Worm (Caenorhabditis elegans) whole organism, mixed stage, embryonic: ENCODE data around the gene pcp-1.

Experiments
- M03D4.4 ChIP-seq: sonication (generic microtip); optimal IDR thresholded peaks from 2 replicates; lab custom pipeline; 2017; ENCODE audit warnings: mild to moderate bottlenecking, missing genetic modification characterization, missing compliant biosample characterization
- bed-3 ChIP-seq: fragments of 200-800 bp; sonication (Bioruptor generic); optimal IDR thresholded peaks from 3 replicates; lab custom pipeline; 2018; ENCODE audit warnings: mild to moderate bottlenecking, missing genetic modification characterization, moderate library complexity, missing compliant biosample characterization
- blmp-1 ChIP-seq: fragments of 150-350 bp; optimal IDR thresholded peaks from 2 replicates; lab custom pipeline; 2014; ENCODE audit warnings: missing biosample characterization, missing genetic modification characterization
- ceh-43 ChIP-seq: fragments of 200-800 bp; sonication (Bioruptor generic); optimal IDR thresholded peaks from 2 replicates; lab custom pipeline; 2018; ENCODE audit warnings: mild to moderate bottlenecking, missing genetic modification characterization, moderate library complexity, missing compliant biosample characterization
- ceh-83 ChIP-seq: fragments of 200-800 bp; sonication (Bioruptor generic); optimal IDR thresholded peaks from 2 replicates; lab custom pipeline; 2018; ENCODE audit warnings: mild to moderate bottlenecking, missing genetic modification characterization, missing compliant biosample characterization
- ces-1 ChIP-seq: fragments of 150-350 bp; optimal IDR thresholded peaks from 2 replicates; lab custom pipeline; 2014; ENCODE audit warnings: missing biosample characterization, missing genetic modification reagents, missing genetic modification characterization
- cnd-1 ChIP-seq: fragments of 200-800 bp; sonication (Bioruptor generic); optimal IDR thresholded peaks from 2 replicates; lab custom pipeline; 2018; ENCODE audit warnings: mild to moderate bottlenecking, missing genetic modification characterization, missing compliant biosample characterization
- drap-1 ChIP-seq: fragments of 200-800 bp; sonication (Bioruptor generic); optimal IDR thresholded peaks from 3 replicates; lab custom pipeline; 2018; ENCODE audit warnings: mild to moderate bottlenecking, missing genetic modification characterization, missing compliant biosample characterization
- elt-1 ChIP-seq: sonication (generic microtip); optimal IDR thresholded peaks from 2 replicates; lab custom pipeline; 2017; ENCODE audit warnings: missing genetic modification characterization, mild to moderate bottlenecking, missing compliant biosample characterization, antibody characterized with exemption, moderate library complexity, borderline replicate concordance; ENCODE audit not compliant: insufficient read depth
- elt-3 ChIP-seq: fragments of 150-350 bp; optimal IDR thresholded peaks from 2 replicates; lab custom pipeline; 2014; ENCODE audit warnings: missing biosample characterization, missing genetic modification characterization
- hlh-1 ChIP-seq: fragments of 150-350 bp; optimal IDR thresholded peaks from 2 replicates; lab custom pipeline; 2014; ENCODE audit warnings: missing biosample characterization, missing genetic modification reagents, missing genetic modification characterization
- lin-13 ChIP-seq: fragments of 150-350 bp; optimal IDR thresholded peaks from 2 replicates; lab custom pipeline; 2014; ENCODE audit warnings: missing biosample characterization, missing genetic modification characterization
- lin-32 ChIP-seq: fragments of 200-800 bp; sonication (Bioruptor generic); optimal IDR thresholded peaks from 2 replicates; lab custom pipeline; 2018; ENCODE audit warnings: mild to moderate bottlenecking, missing genetic modification characterization, missing compliant biosample characterization
- lsy-2 ChIP-seq: fragments of 150-350 bp; optimal IDR thresholded peaks from 2 replicates; lab custom pipeline; 2014; ENCODE audit warnings: missing biosample characterization, missing genetic modification characterization
- mab-5 ChIP-seq: fragments of 150-350 bp; optimal IDR thresholded peaks from 2 replicates; lab custom pipeline; 2014; ENCODE audit warnings: missing biosample characterization, missing genetic modification characterization
- mep-1 ChIP-seq: fragments of 150-350 bp; optimal IDR thresholded peaks from 2 replicates; lab custom pipeline; 2017; ENCODE audit warnings: missing biosample characterization, missing genetic modification reagents, missing genetic modification characterization, inconsistent platforms
- mls-2 ChIP-seq: sonication (generic microtip); optimal IDR thresholded peaks from 2 replicates; lab custom pipeline; 2016; ENCODE audit warnings: mild to moderate bottlenecking, missing genetic modification characterization, moderate library complexity, missing compliant biosample characterization
- nhr-12 ChIP-seq: fragments of 150-350 bp; optimal IDR thresholded peaks from 2 replicates; lab custom pipeline; 2014; ENCODE audit warnings: missing biosample characterization, missing genetic modification characterization
- nhr-2 ChIP-seq: fragments of 150-350 bp; optimal IDR thresholded peaks from 2 replicates; lab custom pipeline; 2014; ENCODE audit warnings: missing biosample characterization, missing genetic modification characterization
- nhr-237 ChIP-seq: fragments of 150-350 bp; optimal IDR thresholded peaks from 2 replicates; lab custom pipeline; 2014; ENCODE audit warnings: missing biosample characterization, missing genetic modification characterization
- nhr-28 ChIP-seq: fragments of 150-350 bp; optimal IDR thresholded peaks from 2 replicates; lab custom pipeline; 2014; ENCODE audit warnings: missing biosample characterization, missing genetic modification characterization
- nhr-76 ChIP-seq: sonication (generic microtip); optimal IDR thresholded peaks from 2 replicates; lab custom pipeline; 2017; ENCODE audit warnings: missing biosample characterization, missing genetic modification characterization
- pha-4 ChIP-seq: fragments of 150-350 bp; optimal IDR thresholded peaks from 2 replicates; lab custom pipeline; 2018; ENCODE audit warnings: missing biosample characterization, missing genetic modification reagents, missing genetic modification characterization
- sem-2 ChIP-seq: fragments of 200-800 bp; sonication (Bioruptor generic); optimal IDR thresholded peaks from 2 replicates; lab custom pipeline; 2018; ENCODE audit warnings: mild to moderate bottlenecking, missing genetic modification characterization, missing compliant biosample characterization
- sptf-1 ChIP-seq: sonication (generic microtip); optimal IDR thresholded peaks from 2 replicates; lab custom pipeline; 2017; ENCODE audit warnings: mild to moderate bottlenecking, missing genetic modification characterization, moderate library complexity, missing compliant biosample characterization
- unc-120 ChIP-seq: sonication (generic microtip); optimal IDR thresholded peaks from 2 replicates; lab custom pipeline; 2017; ENCODE audit warnings: missing genetic modification characterization, missing compliant biosample characterization; ENCODE audit not compliant: poor library complexity, severe bottlenecking
- unc-39 ChIP-seq: fragments of 150-350 bp; optimal IDR thresholded peaks from 2 replicates; lab custom pipeline; 2014; ENCODE audit warnings: missing biosample characterization, missing genetic modification characterization
- unc-62 ChIP-seq: fragments of 150-350 bp; optimal IDR thresholded peaks from 2 replicates; lab custom pipeline; 2014; ENCODE audit warnings: missing biosample characterization, missing genetic modification reagents, missing genetic modification characterization
- zip-8 ChIP-seq: fragments of 150-350 bp; optimal IDR thresholded peaks from 2 replicates; lab custom pipeline; 2014; ENCODE audit warnings: missing biosample characterization, missing genetic modification characterization
- ztf-11 ChIP-seq: fragments of 150-350 bp; optimal IDR thresholded peaks from 2 replicates; lab custom pipeline; 2014; ENCODE audit warnings: missing biosample characterization, missing genetic modification characterization

The pcp-1 gene

ce11 chrIII:7711908-7712359 lies 46.8 kb upstream of the pcp-1 start, which contains the start of gene C03B8.3:
Gene C03B8.3, plus strand, starts transcription at chrIII:7712309.
- TF ChIP-seq zip-8 (tag; lab: Kevin White, UChicago) (no peak), unc-39 (tag; lab: Kevin White, UChicago) (no peak), hlh-1 (tag; lab: Kevin White, UChicago) (peak; percentile 36), mep-1 (tag; lab: Kevin White, UChicago) (peak; percentile 69)

- TF ChIP-seq nhr-2 (tag; lab: Kevin White, UChicago): peak; percentile 75
- TF ChIP-seq hlh-1 (tag; lab: Kevin White, UChicago): peak; percentile 66
- no peak for TF ChIP-seq lin-32 (GFP tag; lab: Kevin White, UChicago)
- no peak for TF ChIP-seq mep-1 (tag; lab: Kevin White, UChicago)
Measured at ce11 chrIII:7716550-7716949, 42.2 kb upstream of the pcp-1 start.

ce11 chrIII:7718318-7718717 lies 40.4 kb upstream of the pcp-1 start:
- TF ChIP-seq mep-1 (tag; lab: Kevin White, UChicago): peak; percentile 25
- TF ChIP-seq nhr-28 (tag; lab: Kevin White, UChicago): no peak
- peak; percentile 47 for TF ChIP-seq unc-62 (GFP tag; lab: Kevin White, UChicago)
- TF ChIP-seq mls-2 (tag; lab: Kevin White, UChicago): no peak
- peak; percentile 4 for TF ChIP-seq lsy-2
- TF ChIP-seq pha-4 (tag; lab: Kevin White, UChicago): no peak
- TF ChIP-seq nhr-237 (tag; lab: Kevin White, UChicago): peak; percentile 24
- TF ChIP-seq sptf-1 (tag; lab: Kevin White, UChicago): no peak
- no peak for TF ChIP-seq bed-3
- no peak for TF ChIP-seq hlh-1 (tag; lab: Kevin White, UChicago)

- TF ChIP-seq sem-2: no peak
- no peak for TF ChIP-seq cnd-1 (tag; lab: Kevin White, UChicago)
- TF ChIP-seq, all 35 proteins: peak for 0
Measured at ce11 chrIII:7719364-7719936, 39.3 kb upstream of the pcp-1 start, which contains the start of gene ncl-1. Gene ncl-1, plus strand, starts transcription at chrIII:7719729.

ce11 chrIII:7720861-7721260 lies 37.8 kb upstream of the pcp-1 start:
- no peak for TF ChIP-seq nhr-76 (tag; lab: Kevin White, UChicago)
- no peak for TF ChIP-seq mab-5 (tag; lab: Kevin White, UChicago)
- TF ChIP-seq ceh-83 (GFP tag; lab: Kevin White, UChicago): no peak
- TF ChIP-seq drap-1: no peak
- TF ChIP-seq ceh-43 (GFP tag; lab: Kevin White, UChicago): no peak
- no peak for TF ChIP-seq mls-2 (tag; lab: Kevin White, UChicago)
- no peak for TF ChIP-seq nhr-237 (tag; lab: Kevin White, UChicago)
- no peak for TF ChIP-seq lin-32 (GFP tag; lab: Kevin White, UChicago)
- no peak for TF ChIP-seq mep-1 (tag; lab: Kevin White, UChicago)
- no peak for TF ChIP-seq unc-120 (tag; lab: Kevin White, UChicago)
- no peak for TF ChIP-seq pha-4 (tag; lab: Kevin White, UChicago)
- TF ChIP-seq ces-1 (GFP tag; lab: Kevin White, UChicago): no peak
- no peak for TF ChIP-seq elt-1 (tag; lab: Kevin White, UChicago)
- no peak for TF ChIP-seq M03D4.4 (tag; lab: Kevin White, UChicago)
- no peak for TF ChIP-seq nhr-12 (tag; lab: Kevin White, UChicago)
- TF ChIP-seq elt-3 (tag; lab: Kevin White, UChicago): no peak

ce11 chrIII:7721513-7721912 lies 37.2 kb upstream of the pcp-1 start:
- TF ChIP-seq bed-3: no peak

- TF ChIP-seq blmp-1 (no peak), lin-13 (tag; lab: Kevin White, UChicago) (no peak), nhr-2 (tag; lab: Kevin White, UChicago) (no peak), sptf-1 (tag; lab: Kevin White, UChicago) (no peak), ces-1 (GFP tag; lab: Kevin White, UChicago) (no peak), ztf-11 (tag; lab: Kevin White, UChicago) (no peak), ceh-43 (GFP tag; lab: Kevin White, UChicago) (no peak)
Measured at ce11 chrIII:7722411-7722810, 36.3 kb upstream of the pcp-1 start.
